Fruit fly (Drosophila melanogaster) Kc167 (cell line): ENCODE measurements around the gene CG10801.

ENCODE experiments used
- Myc ChIP-seq: fragments of >200 bp; optimal IDR thresholded peaks from 2 replicates; lab custom pipeline; 2017; ENCODE audit warnings: missing external identifiers
- Sin3A ChIP-seq: fragments of >200 bp; optimal IDR thresholded peaks from 2 replicates; lab custom pipeline; 2018; ENCODE audit warnings: missing external identifiers
- h ChIP-seq: fragments of >200 bp; optimal IDR thresholded peaks from 3 replicates; lab custom pipeline; 2018; ENCODE audit warnings: missing external identifiers
- insv ChIP-seq: fragments of >200 bp; optimal IDR thresholded peaks from 3 replicates; lab custom pipeline; 2018; ENCODE audit warnings: missing external identifiers
- psq ChIP-seq: fragments of >200 bp; optimal IDR thresholded peaks from 2 replicates; lab custom pipeline; 2017; ENCODE audit warnings: missing external identifiers
- ttk ChIP-seq: sonication (Bioruptor generic); optimal IDR thresholded peaks from 2 replicates; lab custom pipeline; 2017; ENCODE audit warnings: missing external identifiers

The CG10801 gene

DNA sequence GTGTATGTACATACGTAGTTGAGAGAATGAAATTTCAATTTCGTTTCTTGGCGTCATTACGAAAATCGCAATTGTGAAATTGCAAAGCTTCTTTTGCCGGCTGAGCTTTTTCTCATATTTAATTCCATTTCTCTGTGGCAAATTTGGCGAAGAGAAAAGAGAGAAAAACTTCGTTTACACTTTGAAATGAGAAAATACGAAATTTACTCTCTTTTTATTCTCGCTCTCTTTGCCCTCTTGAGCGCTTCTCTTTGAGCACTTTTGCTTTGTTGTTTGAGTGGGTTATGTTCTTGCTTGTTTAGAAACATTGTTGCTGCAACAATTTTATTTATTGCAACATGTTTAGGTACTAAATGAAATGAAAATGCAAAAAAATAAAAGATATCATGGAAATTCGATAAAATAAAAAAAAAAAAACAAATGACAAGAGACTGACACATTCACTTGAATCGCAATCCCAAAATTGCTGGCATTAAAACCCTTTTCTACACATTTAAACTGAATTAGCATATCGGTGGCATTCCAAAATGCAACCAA, 9.1 kb upstream of the CG10801 start:
- TF ChIP-seq h (lab: Kevin White, UChicago), result no peak
- no peak for TF ChIP-seq Myc
- TF ChIP-seq ttk (lab: Kevin White, UChicago), result no peak
- TF ChIP-seq psq, result no peak
- TF ChIP-seq insv, result no peak
- TF ChIP-seq Sin3A (lab: Kevin White, UChicago), result no peak

DNA sequence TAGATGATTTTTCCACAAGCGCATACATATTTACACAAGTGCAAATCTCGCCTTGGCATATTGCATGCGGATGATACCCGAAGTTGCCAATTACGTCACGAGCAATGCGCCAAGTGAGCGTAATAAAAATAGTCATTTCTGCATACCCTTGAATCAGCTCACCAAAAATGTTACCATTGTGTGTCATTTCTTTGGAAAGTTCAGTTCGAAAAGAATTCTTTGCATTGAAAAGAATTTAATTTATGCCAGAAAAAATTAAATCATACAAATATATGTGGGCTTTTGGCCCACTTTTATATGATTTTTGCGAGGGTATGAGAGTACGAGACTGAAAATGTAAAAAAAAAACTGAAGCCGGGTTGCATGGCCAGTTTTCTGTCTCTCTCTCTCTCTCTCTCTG, 8.5 kb upstream of the CG10801 start:
- TF ChIP-seq h (lab: Kevin White, UChicago), result no peak
- TF ChIP-seq ttk (lab: Kevin White, UChicago), result no peak
- no peak for TF ChIP-seq Sin3A (lab: Kevin White, UChicago)
- no peak for TF ChIP-seq insv
- TF ChIP-seq psq, result no peak
- TF ChIP-seq Myc, result no peak

DNA sequence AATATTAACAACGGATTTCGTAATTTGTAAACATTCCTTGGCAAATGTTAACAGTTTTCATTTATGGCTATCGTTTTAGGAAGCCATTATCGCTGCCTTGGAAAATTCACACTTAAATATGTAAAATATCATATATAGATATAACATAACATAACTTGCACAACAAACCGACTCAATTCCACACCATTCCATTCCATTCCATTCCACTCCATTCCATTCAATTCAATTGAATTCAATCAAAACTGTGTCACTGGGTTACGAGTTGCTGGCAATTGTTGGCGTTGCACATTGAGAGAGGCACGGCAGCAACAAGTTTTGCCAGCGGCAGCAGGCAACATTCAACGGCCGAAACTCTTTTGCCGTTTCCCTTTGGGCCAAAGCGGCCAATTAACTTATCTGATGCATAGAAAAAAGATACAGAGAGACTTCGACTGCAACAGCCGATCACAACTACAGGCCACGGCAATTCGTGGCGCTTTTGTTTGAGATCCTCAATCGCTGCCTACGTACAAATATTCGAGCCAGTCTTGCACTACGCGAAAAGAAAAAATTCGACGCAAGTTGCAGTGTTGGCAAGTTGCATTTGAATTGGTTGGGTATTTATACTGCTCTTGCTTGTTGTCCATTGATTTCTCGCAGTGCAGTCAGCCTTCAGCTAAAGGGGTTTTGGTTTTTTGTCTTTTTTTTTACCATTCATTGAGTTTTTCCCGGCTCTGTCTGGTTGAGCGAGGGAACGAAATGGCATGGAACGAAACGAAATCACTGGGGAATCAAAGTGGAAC, 7.2 kb upstream of the CG10801 start:
- no peak for TF ChIP-seq Myc
- no peak for TF ChIP-seq Sin3A (lab: Kevin White, UChicago)
- TF ChIP-seq psq, result no peak
- TF ChIP-seq insv, result no peak
- TF ChIP-seq h (lab: Kevin White, UChicago), result no peak
- TF ChIP-seq ttk (lab: Kevin White, UChicago), result no peak

DNA sequence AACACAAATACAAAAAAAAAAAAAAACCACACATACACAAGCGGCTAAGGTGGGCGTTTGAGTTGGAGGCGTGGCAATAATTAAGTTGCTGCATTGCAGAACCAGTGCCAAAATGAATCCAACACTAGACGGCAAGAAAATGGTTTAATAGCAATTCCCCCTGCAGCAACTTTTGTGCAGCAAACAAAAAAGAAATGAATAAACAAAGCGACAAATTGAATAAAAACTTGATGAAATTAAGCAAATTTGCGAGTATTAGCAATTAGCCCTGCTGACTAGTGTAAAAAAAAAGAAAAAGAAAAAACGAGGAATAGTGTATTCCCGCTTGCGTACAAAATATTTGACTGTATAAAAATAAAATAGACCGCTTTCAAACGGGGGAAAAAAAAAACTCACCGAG, 5.7 kb upstream of the CG10801 start:
- TF ChIP-seq Sin3A (lab: Kevin White, UChicago) (no peak), psq (no peak), ttk (lab: Kevin White, UChicago) (no peak), Myc (no peak), insv (no peak), h (lab: Kevin White, UChicago) (no peak)

DNA sequence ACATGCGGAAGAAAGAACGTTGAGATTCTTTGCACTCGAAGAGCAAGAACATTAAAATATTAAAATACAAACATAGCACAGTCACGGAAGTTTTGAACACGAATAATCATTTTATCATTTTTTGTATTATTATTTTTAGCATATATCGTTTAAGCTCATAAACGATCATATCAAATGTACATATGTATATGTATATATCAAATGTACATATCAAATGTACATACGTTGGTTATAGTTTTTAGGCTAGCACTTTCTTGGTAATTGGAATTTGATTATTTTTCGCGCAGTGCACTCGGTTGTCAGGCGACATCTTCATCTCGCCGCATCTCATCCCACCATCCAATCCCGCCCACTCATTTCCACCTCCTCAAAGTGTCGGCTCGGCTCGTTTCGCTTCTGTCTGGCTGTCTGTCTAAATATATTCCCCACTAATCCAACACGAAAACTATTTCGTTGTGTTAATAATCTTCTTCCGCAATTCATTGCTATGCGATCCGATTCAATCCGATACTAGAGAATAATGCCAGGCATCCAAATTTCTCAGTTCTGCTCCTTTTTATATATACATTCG, 4.9 kb upstream of the CG10801 start:
- TF ChIP-seq Myc (no peak), insv (no peak), Sin3A (lab: Kevin White, UChicago) (no peak), psq (no peak), ttk (lab: Kevin White, UChicago) (no peak), h (lab: Kevin White, UChicago) (no peak)

DNA sequence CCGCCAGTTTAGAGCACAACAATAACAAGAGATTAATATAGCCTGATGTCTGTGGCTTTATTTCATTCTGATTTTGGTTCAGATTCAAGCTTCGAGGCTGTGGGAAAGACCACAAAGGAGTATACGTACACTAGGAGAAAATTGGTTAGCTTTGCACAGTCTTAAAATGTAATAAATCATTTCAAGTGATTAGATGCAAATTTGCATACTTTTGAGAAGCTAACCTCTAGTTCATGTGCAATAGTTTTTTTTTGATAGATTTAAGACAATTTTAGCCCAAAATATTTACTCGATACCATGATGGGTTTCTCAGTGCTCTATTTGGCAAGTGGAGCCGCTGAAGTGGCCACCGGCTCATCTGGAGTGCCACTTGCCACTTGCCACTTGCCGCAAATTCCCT, 2.9 kb upstream of the CG10801 start:
- TF ChIP-seq psq (no peak), insv (no peak)

DNA sequence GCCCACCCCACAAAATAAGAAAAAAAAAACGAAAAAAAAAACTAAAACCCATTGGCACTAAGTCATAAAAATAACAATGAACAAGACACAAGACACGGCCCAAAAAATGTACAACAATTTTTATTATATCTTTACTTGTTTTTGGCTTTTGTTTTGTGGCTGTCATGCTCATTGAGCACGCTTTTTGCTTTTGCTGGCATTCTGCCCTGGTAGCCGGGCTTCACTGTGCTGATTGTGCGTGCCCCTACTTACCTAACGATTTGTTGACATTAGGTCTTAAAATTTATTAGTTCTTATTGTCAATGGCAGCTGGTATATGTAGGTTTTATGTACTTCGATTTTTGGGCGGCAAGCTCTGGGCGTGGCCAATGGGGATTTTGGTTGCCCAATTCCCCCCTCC, 1.9 kb upstream of the CG10801 start:
- TF ChIP-seq psq (no peak), h (lab: Kevin White, UChicago) (no peak), Sin3A (lab: Kevin White, UChicago) (no peak), ttk (lab: Kevin White, UChicago) (no peak), Myc (no peak), insv (no peak)

DNA sequence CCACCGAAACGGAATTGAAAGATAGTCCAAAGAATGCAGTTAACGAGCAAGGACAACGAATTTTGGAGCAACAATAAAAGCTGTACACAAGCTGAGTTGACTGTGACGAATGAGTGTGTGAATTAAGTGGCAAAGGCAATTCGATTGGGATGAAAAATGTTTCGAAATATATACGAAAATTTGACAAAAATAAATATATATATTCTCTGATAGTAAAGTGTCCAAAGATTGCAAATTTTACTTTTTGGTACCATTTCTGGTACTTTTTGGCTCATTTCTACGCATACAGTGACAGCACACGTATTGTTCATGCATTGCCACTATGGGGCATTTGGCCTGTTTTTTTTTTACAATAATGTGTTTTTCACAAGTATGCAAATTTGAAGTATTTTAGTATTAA, 3.6 kb downstream of the CG10801 start, which contains the start of gene CG16781:
Gene CG16781, minus strand, starts transcription at position 101 of the 400 bp plus-strand sequence.
- TF ChIP-seq Myc, result no peak
- TF ChIP-seq h (lab: Kevin White, UChicago), result no peak
- TF ChIP-seq Sin3A (lab: Kevin White, UChicago), result no peak
- no peak for TF ChIP-seq insv

DNA sequence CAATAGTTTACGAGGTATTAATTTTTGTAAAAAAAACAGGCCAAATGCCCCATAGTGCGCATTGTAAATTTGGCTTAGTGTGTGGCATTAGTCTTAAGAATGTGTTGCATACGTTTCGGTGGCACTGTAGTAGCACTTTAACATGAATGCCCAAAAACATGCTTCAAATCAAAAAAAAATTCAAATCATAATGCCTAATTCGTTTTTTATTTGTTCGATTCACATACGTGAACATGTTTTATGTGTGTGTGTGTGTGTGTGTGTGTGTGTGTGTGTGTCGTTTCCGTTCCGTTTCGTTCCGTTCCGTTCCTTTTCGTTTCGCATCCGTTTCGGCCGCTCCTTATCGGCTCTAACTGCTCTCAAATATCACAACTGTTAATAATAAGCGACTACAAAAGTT, 5.2 kb downstream of the CG10801 start:
- TF ChIP-seq h (lab: Kevin White, UChicago), result no peak
- no peak for TF ChIP-seq ttk (lab: Kevin White, UChicago)
- no peak for TF ChIP-seq Myc
- no peak for TF ChIP-seq insv
- TF ChIP-seq psq, result no peak
- no peak for TF ChIP-seq Sin3A (lab: Kevin White, UChicago)

DNA sequence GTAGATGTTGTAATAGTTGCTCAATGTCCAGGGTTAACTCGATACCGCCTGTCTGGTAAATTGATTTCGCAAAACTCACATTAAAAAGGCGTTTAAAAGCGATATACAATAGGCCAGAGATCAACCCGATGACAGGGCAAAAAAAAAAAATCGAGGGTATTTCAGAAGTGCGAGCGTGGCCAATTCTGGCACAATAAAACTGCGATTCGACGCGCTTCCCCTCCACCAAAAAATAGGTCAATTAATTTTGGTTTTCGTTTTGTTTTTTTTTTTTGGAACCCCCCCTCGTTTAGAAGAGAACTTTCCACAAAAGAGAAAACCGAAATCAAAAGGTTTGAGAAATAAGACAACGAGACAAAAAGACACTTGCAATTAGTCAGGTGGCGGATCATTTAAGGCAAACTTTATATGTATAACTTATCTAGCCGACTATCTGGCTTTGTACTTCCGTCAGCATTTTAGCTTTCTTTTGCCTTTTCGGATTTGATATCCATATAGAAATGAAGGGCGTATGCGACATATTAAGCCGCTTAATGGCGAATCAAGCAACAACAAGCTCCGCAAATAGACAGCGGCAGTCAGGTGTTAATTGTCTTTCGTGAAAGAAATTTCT, 10.2 kb downstream of the CG10801 start:
- TF ChIP-seq Myc, result no peak
- TF ChIP-seq psq, result no peak
- no peak for TF ChIP-seq Sin3A (lab: Kevin White, UChicago)
- TF ChIP-seq h (lab: Kevin White, UChicago), result no peak
- no peak for TF ChIP-seq ttk (lab: Kevin White, UChicago)
- no peak for TF ChIP-seq insv

DNA sequence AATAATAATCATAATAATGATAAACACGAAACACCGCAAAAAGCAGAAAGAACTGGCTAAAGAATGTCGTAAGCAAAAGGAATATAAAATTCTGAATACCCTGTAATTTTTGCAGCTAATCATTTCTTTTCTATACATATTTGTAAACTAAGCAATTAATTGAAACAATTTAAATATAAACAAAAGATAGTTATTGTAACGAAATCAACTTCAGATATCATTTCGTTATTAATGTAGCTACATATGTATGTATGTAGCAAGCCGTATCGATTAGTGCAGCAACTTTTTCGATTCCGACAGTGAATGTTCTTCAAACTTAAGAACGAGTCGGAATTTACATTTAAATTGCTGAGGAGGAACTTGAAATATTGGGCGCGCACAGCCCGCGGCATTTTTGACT, 13.2 kb downstream of the CG10801 start:
- no peak for TF ChIP-seq Sin3A (lab: Kevin White, UChicago)
- TF ChIP-seq insv, result no peak
- TF ChIP-seq Myc, result no peak
- TF ChIP-seq h (lab: Kevin White, UChicago), result no peak
- TF ChIP-seq ttk (lab: Kevin White, UChicago), result no peak
- TF ChIP-seq psq, result no peak

DNA sequence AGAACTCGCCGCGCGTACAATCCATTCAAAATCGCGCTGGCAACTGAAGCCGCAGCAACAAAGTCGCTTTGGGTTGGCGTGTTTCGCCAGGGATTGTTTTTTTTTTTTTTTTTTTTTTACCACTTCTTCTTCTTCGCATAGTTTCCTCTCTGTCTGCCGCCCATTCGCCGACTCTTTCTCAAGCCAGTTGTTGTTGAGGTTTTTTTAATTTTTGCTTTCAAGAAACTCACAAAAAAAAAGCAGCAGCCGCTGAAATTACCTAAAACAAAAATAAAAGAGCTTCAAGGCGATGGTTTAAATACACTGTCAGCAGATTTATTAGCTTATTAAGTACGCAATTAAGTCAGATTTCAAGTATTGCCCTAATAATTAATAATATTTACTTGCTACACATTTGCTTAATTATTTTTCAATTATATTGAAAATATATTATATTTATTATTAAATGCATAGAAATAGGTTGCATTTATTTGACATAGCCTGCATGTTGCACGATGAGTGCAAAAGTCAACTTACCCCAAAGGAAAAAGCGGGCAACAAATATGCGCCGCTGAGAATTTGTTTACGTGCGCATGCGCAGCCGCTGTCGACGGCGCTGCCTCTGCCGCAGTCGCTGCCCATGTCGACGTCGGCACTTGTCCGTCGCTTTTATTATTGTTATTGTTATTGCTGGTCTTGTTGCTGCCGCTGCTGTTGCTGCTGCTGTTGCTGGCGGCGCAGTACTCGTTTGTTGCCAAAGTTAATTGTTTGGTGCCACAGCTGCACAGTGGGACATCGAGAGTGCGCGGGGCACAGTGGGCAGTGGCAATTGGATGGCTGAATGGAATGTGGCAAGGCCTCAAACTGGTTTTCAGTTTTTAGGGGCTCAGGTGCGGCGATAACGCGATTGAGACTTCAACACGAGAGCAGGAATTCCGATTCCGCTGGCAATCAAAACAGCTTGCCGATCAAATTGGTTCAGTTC, 14.4 kb downstream of the CG10801 start, which contains the start of gene CG12206:
Gene CG12206, minus strand, starts transcription at position 49 of the 964 bp plus-strand sequence.
- TF ChIP-seq Myc, result no peak
- no peak for TF ChIP-seq insv
- no peak for TF ChIP-seq psq
- no peak for TF ChIP-seq Sin3A (lab: Kevin White, UChicago)
- TF ChIP-seq h (lab: Kevin White, UChicago), result no peak
- TF ChIP-seq ttk (lab: Kevin White, UChicago), result no peak
